Worm (Caenorhabditis elegans): Measurements from ENCODE around the gene R07C3.13.

ce11 chrII:888024-888423, 39.2 kb downstream of the R07C3.13 start, which contains the start of gene T07D3.4:
- TF ChIP-seq him-1 (tag; optimal IDR thresholded peaks at IDR 0.05) (no peak), W03F9.2 (tag; optimal IDR thresholded peaks at IDR 0.05) (no peak)

Measured in whole organism, L4/young adult.